Fruit fly (Drosophila melanogaster): ENCODE measurements around the gene pll.

The pll gene

dm6 chr3R:27246264-27246663 is 6.7 kb downstream of the pll start (continued):
- TF ChIP-seq Atf3 (GFP tag; optimal IDR thresholded peaks at IDR 0.05), result no peak
- TF ChIP-seq CG10431 (GFP tag; optimal IDR thresholded peaks at IDR 0.05), result peak; percentile 27
- no peak for TF ChIP-seq fu2 (GFP tag; optimal IDR thresholded peaks at IDR 0.05)
- peak; percentile 59 for TF ChIP-seq CG2875 (GFP tag; optimal IDR thresholded peaks at IDR 0.05)
- TF ChIP-seq CG14710 (tag; optimal IDR thresholded peaks at IDR 0.05), result peak; percentile 92
- peak; percentile 50 for TF ChIP-seq CG4820 (GFP tag; optimal IDR thresholded peaks at IDR 0.05)
- peak; percentile 51 for TF ChIP-seq CG1602 (GFP tag; optimal IDR thresholded peaks at IDR 0.05)
- peak; percentile 52 for TF ChIP-seq CG12769 (tag; optimal IDR thresholded peaks at IDR 0.05)
- TF ChIP-seq nerfin-1 (tag; optimal IDR thresholded peaks at IDR 0.05), result peak; percentile 87
- TF ChIP-seq CG15269 (tag; optimal IDR thresholded peaks at IDR 0.05), result peak; percentile 91
- TF ChIP-seq Deaf1 (tag; optimal IDR thresholded peaks at IDR 0.05), result peak; percentile 75
- TF ChIP-seq ATbp (GFP tag; optimal IDR thresholded peaks at IDR 0.05), result peak; percentile 53
- TF ChIP-seq CG8478 (optimal IDR thresholded peaks at IDR 0.05), result no peak
- TF ChIP-seq CG8359 (GFP tag; optimal IDR thresholded peaks at IDR 0.05; ENCODE audit: borderline replicate concordance), result peak; percentile 2
- peak; percentile 76 for TF ChIP-seq Spps (tag; optimal IDR thresholded peaks at IDR 0.05)
- TF ChIP-seq ro (GFP tag; IDR thresholded peaks at IDR 0.05), result peak; percentile 13; the same call in 1 of the 2 replicates
- TF ChIP-seq CrebB (tag; optimal IDR thresholded peaks at IDR 0.05), result peak; percentile 68
- peak; percentile 52 for TF ChIP-seq psq (GFP tag; optimal IDR thresholded peaks at IDR 0.05)
- peak in 1 of 3 experiments; percentile 90 for TF ChIP-seq lola (GFP tag; optimal IDR thresholded peaks at IDR 0.05)
- peak; percentile 83 for TF ChIP-seq CG10147 (GFP tag; optimal IDR thresholded peaks at IDR 0.05)
- peak; percentile 90 for TF ChIP-seq CG13296 (GFP tag; optimal IDR thresholded peaks at IDR 0.05)
- TF ChIP-seq Myb (GFP tag; optimal IDR thresholded peaks at IDR 0.05), result no peak
- TF ChIP-seq Dek (tag; optimal IDR thresholded peaks at IDR 0.05), result peak; percentile 33
- TF ChIP-seq CG10543 (GFP tag; optimal IDR thresholded peaks at IDR 0.05), result peak; percentile 13
- peak; percentile 46 for TF ChIP-seq CG12942 (GFP tag; optimal IDR thresholded peaks at IDR 0.05)
- TF ChIP-seq CG12299 (tag; optimal IDR thresholded peaks at IDR 0.05), result peak; percentile 74
- no peak for TF ChIP-seq CG11247 (GFP tag; IDR thresholded peaks at IDR 0.05)
- 0 out of 2 replicates have a peak, but pooled peaks have one; percentile 11 for TF ChIP-seq sim (GFP tag; IDR thresholded peaks at IDR 0.05)
- peak; percentile 43; the same call in 1 of the 2 replicates for TF ChIP-seq Drgx (GFP tag; IDR thresholded peaks at IDR 0.05)
- peak; percentile 83 for TF ChIP-seq CG17359 (tag; optimal IDR thresholded peaks at IDR 0.05)
- TF ChIP-seq CG13775 (GFP tag; optimal IDR thresholded peaks at IDR 0.05), result peak; percentile 52
- TF ChIP-seq CG8924 (tag; optimal IDR thresholded peaks at IDR 0.05), result peak; percentile 94
- TF ChIP-seq dysf (GFP tag; IDR thresholded peaks at IDR 0.05), result peak; percentile 73
- TF ChIP-seq Dll (GFP tag; IDR thresholded peaks at IDR 0.05; ENCODE audit: partially characterized antibody), result no peak
- TF ChIP-seq Nf-YC (tag; optimal IDR thresholded peaks at IDR 0.05), result peak; percentile 81
- peak; percentile 91 for TF ChIP-seq grau (tag; optimal IDR thresholded peaks at IDR 0.05)
- peak; percentile 89 for TF ChIP-seq phol (tag; optimal IDR thresholded peaks at IDR 0.05)
- TF ChIP-seq Eip74EF (GFP tag; optimal IDR thresholded peaks at IDR 0.05), result peak in 1 of 2 experiments; percentile 84
- peak; percentile 92 for TF ChIP-seq CoRest (tag; optimal IDR thresholded peaks at IDR 0.05)
- peak; percentile 59; the same call in 2 of the 3 replicates for TF ChIP-seq ci (GFP tag; IDR thresholded peaks at IDR 0.05)
- peak; percentile 46; the same call in 1 of the 3 replicates for TF ChIP-seq zfh1 (GFP tag; IDR thresholded peaks at IDR 0.05)
- TF ChIP-seq CG14667 (GFP tag; IDR thresholded peaks at IDR 0.05), result peak; percentile 24; the same call in 1 of the 2 replicates
- peak; percentile 82 for TF ChIP-seq CG9437 (GFP tag; optimal IDR thresholded peaks at IDR 0.05)
- peak; percentile 67 for TF ChIP-seq Hand (GFP tag; optimal IDR thresholded peaks at IDR 0.05)
- peak; percentile 90 for TF ChIP-seq Sox100B (GFP tag; optimal IDR thresholded peaks at IDR 0.05)
- peak; percentile 67 for TF ChIP-seq Abd-B (GFP tag; optimal IDR thresholded peaks at IDR 0.05)
- peak; percentile 68 for TF ChIP-seq esg (GFP tag; conservative IDR thresholded peaks at IDR 0.05)
- TF ChIP-seq CG11696 (GFP tag; IDR thresholded peaks at IDR 0.05), result peak; percentile 91
- peak; percentile 93 for TF ChIP-seq CG13424 (tag; optimal IDR thresholded peaks at IDR 0.05)

All from whole organism, embryonic.